Worm (Caenorhabditis elegans) whole organism, young adult: ENCODE data around the gene sph-1.

Experiments
- B0035.1 ChIP-seq: sonication (generic microtip); optimal IDR thresholded peaks from 2 replicates; lab custom pipeline; 2016; ENCODE audit warnings: missing genetic modification characterization, mild to moderate bottlenecking, missing compliant biosample characterization, missing genotype, missing genetic modification reagents
- D2030.7 ChIP-seq: fragments of 200-800 bp; sonication (Bioruptor generic); IDR thresholded peaks from 2 replicates; pipeline ENCODE4 v1.3.6; 2022; ENCODE audit warnings: missing genetic modification reagents, missing genetic modification characterization, missing compliant biosample characterization
- F22D6.2 ChIP-seq: sonication (generic microtip); optimal IDR thresholded peaks from 2 replicates; lab custom pipeline; 2016; ENCODE audit warnings: mild to moderate bottlenecking, missing genetic modification characterization, missing compliant biosample characterization
- F23B12.7 ChIP-seq: sonication (generic microtip); optimal IDR thresholded peaks from 2 replicates; lab custom pipeline; 2017; ENCODE audit warnings: missing genetic modification characterization, mild to moderate bottlenecking, missing compliant biosample characterization, antibody characterized with exemption, moderate library complexity; ENCODE audit not compliant: insufficient read depth
- K11D2.4 ChIP-seq: fragments of 200-800 bp; sonication (Bioruptor generic); IDR thresholded peaks from 2 replicates; pipeline ENCODE4 v1.3.6; 2022; ENCODE audit warnings: missing genetic modification reagents, missing genetic modification characterization, missing compliant biosample characterization
- T26A5.8 ChIP-seq: sonication (generic microtip); optimal IDR thresholded peaks from 2 replicates; lab custom pipeline; 2016; ENCODE audit warnings: missing genetic modification characterization, missing compliant biosample characterization
- Y79H2A.3 ChIP-seq: fragments of 200-800 bp; sonication (Bioruptor generic); conservative IDR thresholded peaks from 2 replicates; pipeline ENCODE4 v1.3.6; 2022; ENCODE audit warnings: missing genetic modification reagents, missing genetic modification characterization, missing compliant biosample characterization
- ZK185.1 ChIP-seq: sonication (generic microtip); optimal IDR thresholded peaks from 2 replicates; lab custom pipeline; 2016; ENCODE audit warnings: mild to moderate bottlenecking, missing genetic modification characterization, missing compliant biosample characterization; ENCODE audit not compliant: poor library complexity, severe bottlenecking
- attf-3 ChIP-seq: fragments of 200-800 bp; sonication (Bioruptor generic); conservative IDR thresholded peaks from 2 replicates; pipeline ENCODE4 v1.3.6; 2022; ENCODE audit warnings: missing genetic modification reagents, missing genetic modification characterization, missing compliant biosample characterization
- bed-1 ChIP-seq: fragments of 200-800 bp; sonication (Bioruptor generic); IDR thresholded peaks from 2 replicates; pipeline ENCODE4 v1.3.6; 2022; ENCODE audit warnings: missing genetic modification reagents, missing genetic modification characterization, missing compliant biosample characterization
- die-1 ChIP-seq: sonication (generic microtip); optimal IDR thresholded peaks from 2 replicates; lab custom pipeline; 2016; ENCODE audit warnings: missing genotype, mild to moderate bottlenecking, missing genetic modification characterization, missing compliant biosample characterization
- efl-1 ChIP-seq: fragments of 150-350 bp; optimal IDR thresholded peaks from 2 replicates; lab custom pipeline; 2014; ENCODE audit warnings: missing biosample characterization, missing genetic modification reagents, missing genetic modification characterization
- egrh-3 ChIP-seq: fragments of 200-800 bp; sonication (Bioruptor generic); IDR thresholded peaks from 2 replicates; pipeline ENCODE4 v1.3.6; 2022; ENCODE audit warnings: missing genetic modification reagents, missing genetic modification characterization, missing compliant biosample characterization
- him-1 ChIP-seq: sonication (generic microtip); optimal IDR thresholded peaks from 2 replicates; lab custom pipeline; 2016; ENCODE audit warnings: missing genotype, missing genetic modification reagents, missing genetic modification characterization, missing compliant biosample characterization
- hlh-12 ChIP-seq: sonication (generic microtip); optimal IDR thresholded peaks from 2 replicates; lab custom pipeline; 2016; ENCODE audit warnings: missing genetic modification characterization, missing compliant biosample characterization
- hmg-1.2 ChIP-seq: fragments of 200-800 bp; sonication (Bioruptor generic); IDR thresholded peaks from 2 replicates; pipeline ENCODE4 v1.3.6; 2022; ENCODE audit warnings: missing genetic modification reagents, missing genetic modification characterization, missing compliant biosample characterization
- hsf-1 ChIP-seq: fragments of 200-800 bp; sonication (Bioruptor generic); IDR thresholded peaks from 2 replicates; pipeline ENCODE4 v1.3.6; 2022; ENCODE audit warnings: missing genetic modification reagents, missing genetic modification characterization, missing compliant biosample characterization
- lag-1 ChIP-seq: fragments of 200-800 bp; sonication (Bioruptor generic); IDR thresholded peaks from 2 replicates; pipeline ENCODE4 v1.3.6; 2022; ENCODE audit warnings: missing genetic modification reagents, missing genetic modification characterization, missing compliant biosample characterization
- mcd-1 ChIP-seq: fragments of 200-800 bp; sonication (Bioruptor generic); IDR thresholded peaks from 2 replicates; pipeline ENCODE4 v1.3.6; 2022; ENCODE audit warnings: missing genetic modification reagents, missing genetic modification characterization, missing compliant biosample characterization
- nhr-120 ChIP-seq: fragments of 200-800 bp; sonication (Bioruptor generic); IDR thresholded peaks from 2 replicates; pipeline ENCODE4 v1.3.6; 2022; ENCODE audit warnings: missing genetic modification characterization, missing compliant biosample characterization
- nhr-80 ChIP-seq: sonication (generic microtip); optimal IDR thresholded peaks from 2 replicates; lab custom pipeline; 2016; ENCODE audit warnings: missing genetic modification characterization, missing compliant biosample characterization
- nhr-90 ChIP-seq: sonication (generic microtip); optimal IDR thresholded peaks from 2 replicates; lab custom pipeline; 2016; ENCODE audit warnings: missing genotype, mild to moderate bottlenecking, missing genetic modification characterization, missing compliant biosample characterization
- pha-4 ChIP-seq: fragments of 150-350 bp; sonication (generic microtip); optimal IDR thresholded peaks from 2 replicates; lab custom pipeline; 2014; ENCODE audit warnings: missing biosample characterization, missing genetic modification reagents, missing genetic modification characterization
- rec-8 ChIP-seq, 2 experiments: sonication (generic microtip); optimal IDR thresholded peaks; 2 replicates each; lab custom pipeline; 2016; ENCODE audit warnings: mild to moderate bottlenecking in 2 of 2, missing genetic modification characterization in 2 of 2, missing genetic modification reagents in 2 of 2, missing genotype in 2 of 2, missing biosample characterization in 1 of 2, missing compliant biosample characterization in 1 of 2, moderate library complexity in 1 of 2
- sea-2 ChIP-seq: fragments of 200-800 bp; sonication (Bioruptor generic); IDR thresholded peaks from 2 replicates; pipeline ENCODE4 v1.3.6; 2022; ENCODE audit warnings: missing genetic modification characterization, missing compliant biosample characterization
- snpc-1.1 ChIP-seq: sonication (generic microtip); optimal IDR thresholded peaks from 2 replicates; lab custom pipeline; 2017; ENCODE audit warnings: missing genetic modification characterization, mild to moderate bottlenecking, missing compliant biosample characterization, antibody characterized with exemption, moderate library complexity, missing genotype, missing genetic modification reagents; ENCODE audit not compliant: insufficient read depth
- snpc-4 ChIP-seq, 5 experiments: fragments of 150-350 bp in 1 of 5; sonication (generic microtip) in 4 of 5; optimal IDR thresholded peaks; 2 replicates each; lab custom pipeline; 2014 to 2018; ENCODE audit warnings: missing genetic modification characterization in 5 of 5, missing biosample characterization in 3 of 5, antibody characterized with exemption in 2 of 5, mild to moderate bottlenecking in 2 of 5, missing compliant biosample characterization in 2 of 5, missing genotype in 2 of 5, moderate library complexity in 2 of 5, missing genetic modification reagents in 1 of 5
- tbp1 ChIP-seq: fragments of 200-800 bp; sonication (Bioruptor generic); optimal IDR thresholded peaks from 2 replicates; lab custom pipeline; 2018; ENCODE audit warnings: mild to moderate bottlenecking, missing genetic modification characterization, missing compliant biosample characterization
- zim-3 ChIP-seq: sonication (generic microtip); optimal IDR thresholded peaks from 2 replicates; lab custom pipeline; 2017; ENCODE audit warnings: mild to moderate bottlenecking, missing genetic modification characterization, moderate library complexity, missing compliant biosample characterization
- ztf-26 ChIP-seq: sonication (generic microtip); optimal IDR thresholded peaks from 2 replicates; lab custom pipeline; 2017; ENCODE audit warnings: missing genetic modification characterization, missing compliant biosample characterization
- ztf-3 ChIP-seq: fragments of 200-800 bp; sonication (Bioruptor generic); optimal IDR thresholded peaks from 2 replicates; lab custom pipeline; 2018; ENCODE audit warnings: mild to moderate bottlenecking, missing genetic modification characterization, missing compliant biosample characterization

sph-1 gene

ce11 chrIV:8170264-8170663, 36.9 kb upstream of the sph-1 start:
- TF ChIP-seq rec-8 (tag; optimal IDR thresholded peaks at IDR 0.05; lab: Kevin White, UChicago), result no peak
- TF ChIP-seq ZK185.1 (tag; lab: Kevin White, UChicago), result no peak
- peak; percentile 70; the same call in 1 of the 2 replicates for TF ChIP-seq hmg-1.2 (GFP tag; lab: Robert Waterston, UW)

- no peak for TF ChIP-seq snpc-1.1
- TF ChIP-seq die-1 (tag; lab: Kevin White, UChicago), result no peak
- no peak for TF ChIP-seq F23B12.7
- TF ChIP-seq snpc-4 (GFP tag; optimal IDR thresholded peaks at IDR 0.05; lab: Kevin White, UChicago), result no peak
- no peak for TF ChIP-seq snpc-4 (tag; optimal IDR thresholded peaks at IDR 0.05; lab: Kevin White, UChicago)
- TF ChIP-seq K11D2.4 (GFP tag; lab: Robert Waterston, UW), result no peak
- TF ChIP-seq ztf-3 (GFP tag; lab: Kevin White, UChicago), result no peak
- TF ChIP-seq lag-1 (GFP tag; lab: Robert Waterston, UW), result no peak
These were observed 36.3 kb upstream of the sph-1 start, which contains the start of gene C07G1.15 for ce11 chrIV:8169674-8170073. Gene C07G1.15 (plus strand): TSS chrIV:8169974.

- TF ChIP-seq bed-1 (no peak), efl-1 (GFP tag; lab: Kevin White, UChicago) (no peak), F22D6.2 (tag; lab: Kevin White, UChicago) (no peak), egrh-3 (GFP tag; lab: Robert Waterston, UW) (no peak), sea-2 (GFP tag; lab: Robert Waterston, UW) (no peak), tbp1 (no peak)
These were observed 35.3 kb upstream of the sph-1 start, which contains the start of gene clec-52 for ce11 chrIV:8168660-8169059. Gene clec-52 (minus strand): TSS chrIV:8168760.

ce11 chrIV:8165950-8166349, 32.6 kb upstream of the sph-1 start, which contains the start of gene B0218.7:
Gene B0218.7 (minus strand): TSS chrIV:8166050.
- TF ChIP-seq efl-1 (GFP tag; lab: Kevin White, UChicago), result no peak
- no peak for TF ChIP-seq nhr-120 (GFP tag; lab: Robert Waterston, UW)
- no peak for TF ChIP-seq D2030.7 (GFP tag; lab: Robert Waterston, UW)
- no peak for TF ChIP-seq sea-2 (GFP tag; lab: Robert Waterston, UW)
- no peak for TF ChIP-seq mcd-1 (GFP tag; lab: Robert Waterston, UW)
- no peak for TF ChIP-seq B0035.1 (tag; lab: Kevin White, UChicago)
- TF ChIP-seq nhr-90 (tag; lab: Kevin White, UChicago), result no peak
- TF ChIP-seq Y79H2A.3 (GFP tag; lab: Robert Waterston, UW), result no peak
- TF ChIP-seq zim-3 (tag; lab: Kevin White, UChicago), result no peak
- no peak for TF ChIP-seq K11D2.4 (GFP tag; lab: Robert Waterston, UW)
- TF ChIP-seq T26A5.8 (tag; lab: Kevin White, UChicago), result no peak
- TF ChIP-seq ztf-26, result no peak
- no peak for TF ChIP-seq him-1 (tag; lab: Kevin White, UChicago)
- TF ChIP-seq attf-3 (GFP tag; lab: Robert Waterston, UW), result no peak
- TF ChIP-seq snpc-1.1, result no peak
- TF ChIP-seq pha-4 (tag; lab: Kevin White, UChicago), result no peak

- no peak for TF ChIP-seq him-1 (tag; lab: Kevin White, UChicago)
These were observed 31.2 kb upstream of the sph-1 start for ce11 chrIV:8164515-8164914.

ce11 chrIV:8163687-8164086, 30.3 kb upstream of the sph-1 start, which contains the start of gene clec-51:
Gene clec-51 (minus strand): TSS chrIV:8163800.
- TF ChIP-seq hlh-12, result no peak
- TF ChIP-seq hsf-1 (GFP tag; lab: Robert Waterston, UW), result no peak
- peak; percentile 69 for TF ChIP-seq nhr-80 (tag; lab: Kevin White, UChicago)
